Fruit fly (Drosophila melanogaster): Measurements from ENCODE around the gene alphaCOP.

dm6 chr3L:1674381-1674780 is 29.4 kb upstream of the alphaCOP start, which contains the start of gene CG7991:
- TF ChIP-seq Ets98B (GFP tag; IDR thresholded peaks at IDR 0.05) (no peak), Snoo (tag; optimal IDR thresholded peaks at IDR 0.05) (no peak), CG34367 (tag; optimal IDR thresholded peaks at IDR 0.05) (no peak), CG32121 (GFP tag; IDR thresholded peaks at IDR 0.05) (no peak), CG10348 (GFP tag; IDR thresholded peaks at IDR 0.05) (no peak), CG4496 (GFP tag; IDR thresholded peaks at IDR 0.05) (no peak; the same call in 2 of the 3 replicates), CG13204 (GFP tag; optimal IDR thresholded peaks at IDR 0.05) (no peak), CG14655 (GFP tag; optimal IDR thresholded peaks at IDR 0.05) (no peak), EcR (GFP tag; optimal IDR thresholded peaks at IDR 0.05) (no peak), CG8159 (tag; optimal IDR thresholded peaks at IDR 0.05) (no peak), Pif1B (GFP tag; optimal IDR thresholded peaks at IDR 0.05) (no peak), CG12605 (GFP tag; IDR thresholded peaks at IDR 0.05) (no peak), CG9948 (tag; optimal IDR thresholded peaks at IDR 0.05) (no peak), gl (tag; optimal IDR thresholded peaks at IDR 0.05) (no peak)
